Fruit fly (Drosophila melanogaster) S2 (cell line): ENCODE measurements around the gene CG8507.

Experiments
- CG8478 ChIP-seq: fragments of >200 bp; optimal IDR thresholded peaks from 2 replicates; lab custom pipeline; 2018
- CTCF ChIP-seq, 2 experiments: fragments of >200 bp; optimal IDR thresholded peaks; 2 replicates each; lab custom pipeline; 2018

- no peak for TF ChIP-seq CG8478
- no peak for TF ChIP-seq CTCF (optimal IDR thresholded peaks at IDR 0.05; lab: Kevin White, UChicago)
These were observed 16.5 kb upstream of the CG8507 start, which contains the start of gene topi for dm6 chr3R:9774821-9775220.
